Fruit fly (Drosophila melanogaster) whole organism, adult: Measurements from ENCODE around the gene Iru.

Experiments
- CG11617 ChIP-seq: fragments of 200-800 bp; sonication (Bioruptor generic); optimal IDR thresholded peaks from 2 replicates; lab custom pipeline; 2017; ENCODE audit warnings: mild to moderate bottlenecking, missing biosample characterization, missing genetic modification reagents, missing genetic modification characterization
- CG12768 ChIP-seq: fragments of 200-800 bp; sonication (Bioruptor generic); optimal IDR thresholded peaks from 2 replicates; lab custom pipeline; 2017; ENCODE audit warnings: missing biosample characterization, missing genetic modification characterization, mild to moderate bottlenecking, moderate library complexity, missing genetic modification reagents
- CG14711 ChIP-seq: fragments of 200-800 bp; sonication (Bioruptor generic); optimal IDR thresholded peaks from 2 replicates; lab custom pipeline; 2018; ENCODE audit warnings: missing biosample characterization, mild to moderate bottlenecking, missing genetic modification characterization, moderate library complexity
- CG1620 ChIP-seq: fragments of 200-800 bp; sonication (Bioruptor generic); optimal IDR thresholded peaks from 2 replicates; lab custom pipeline; 2016; ENCODE audit warnings: missing biosample characterization, missing genetic modification characterization
- CG33017 ChIP-seq: fragments of 200-800 bp; sonication (Bioruptor generic); optimal IDR thresholded peaks from 2 replicates; lab custom pipeline; 2018; ENCODE audit warnings: missing biosample characterization, mild to moderate bottlenecking, missing genetic modification characterization, moderate library complexity
- CG5204 ChIP-seq: fragments of 200-800 bp; sonication (Bioruptor generic); optimal IDR thresholded peaks from 2 replicates; lab custom pipeline; 2016; ENCODE audit warnings: missing biosample characterization, missing genetic modification characterization
- CG7045 ChIP-seq: fragments of 200-800 bp; sonication (Bioruptor generic); optimal IDR thresholded peaks from 2 replicates; lab custom pipeline; 2017; ENCODE audit warnings: missing biosample characterization, mild to moderate bottlenecking, missing genetic modification characterization
- CG7101 ChIP-seq: fragments of 200-800 bp; sonication (Bioruptor generic); optimal IDR thresholded peaks from 2 replicates; lab custom pipeline; 2018; ENCODE audit warnings: missing biosample characterization, mild to moderate bottlenecking, missing genetic modification characterization, moderate library complexity
- Clk ChIP-seq: fragments of 200-800 bp; sonication (Bioruptor generic); optimal IDR thresholded peaks from 2 replicates; lab custom pipeline; 2017; ENCODE audit warnings: missing biosample characterization, missing genetic modification characterization
- Crg-1 ChIP-seq: fragments of 200-800 bp; sonication (Bioruptor generic); optimal IDR thresholded peaks from 2 replicates; lab custom pipeline; 2016; ENCODE audit warnings: missing biosample characterization, missing genetic modification characterization
- Hr96 ChIP-seq: fragments of 200-800 bp; sonication (Bioruptor generic); optimal IDR thresholded peaks from 2 replicates; lab custom pipeline; 2016; ENCODE audit warnings: missing biosample characterization, missing genetic modification characterization
- Mnt ChIP-seq: fragments of 200-800 bp; sonication (Bioruptor generic); optimal IDR thresholded peaks from 2 replicates; lab custom pipeline; 2016; ENCODE audit warnings: missing biosample characterization, mild to moderate bottlenecking, missing genetic modification characterization
- bab1 ChIP-seq: fragments of 200-800 bp; sonication (Bioruptor generic); optimal IDR thresholded peaks from 3 replicates; lab custom pipeline; 2019; ENCODE audit warnings: missing biosample characterization, mild to moderate bottlenecking, missing genetic modification characterization, moderate library complexity
- cic ChIP-seq: fragments of 200-800 bp; sonication (Bioruptor generic); optimal IDR thresholded peaks from 2 replicates; lab custom pipeline; 2017; ENCODE audit warnings: missing biosample characterization, mild to moderate bottlenecking, missing genetic modification characterization, moderate library complexity
- cnc ChIP-seq, 2 experiments: fragments of >200 bp; optimal IDR thresholded peaks; 2 replicates each; lab custom pipeline; 2017
- kay ChIP-seq: fragments of 200-800 bp; sonication (Bioruptor generic); peaks from one replicate; lab custom pipeline; 2016; ENCODE audit warnings: missing biosample characterization, missing genetic modification characterization, borderline replicate concordance
- ovo ChIP-seq: fragments of 200-800 bp; sonication (Bioruptor generic); optimal IDR thresholded peaks from 2 replicates; lab custom pipeline; 2016; ENCODE audit warnings: missing biosample characterization, missing genetic modification characterization
- pad ChIP-seq: fragments of 200-800 bp; sonication (Bioruptor generic); optimal IDR thresholded peaks from 3 replicates; lab custom pipeline; 2017; ENCODE audit warnings: missing biosample characterization, missing genetic modification characterization, mild to moderate bottlenecking, moderate library complexity, missing genetic modification reagents
- tj ChIP-seq: fragments of 200-800 bp; sonication (Bioruptor generic); optimal IDR thresholded peaks from 3 replicates; lab custom pipeline; 2017; ENCODE audit warnings: missing biosample characterization, mild to moderate bottlenecking, missing genetic modification characterization, moderate library complexity
- toe ChIP-seq: fragments of 200-800 bp; sonication (Bioruptor generic); optimal IDR thresholded peaks from 2 replicates; lab custom pipeline; 2016; ENCODE audit warnings: missing biosample characterization, missing genetic modification characterization

Gene Iru

DNA sequence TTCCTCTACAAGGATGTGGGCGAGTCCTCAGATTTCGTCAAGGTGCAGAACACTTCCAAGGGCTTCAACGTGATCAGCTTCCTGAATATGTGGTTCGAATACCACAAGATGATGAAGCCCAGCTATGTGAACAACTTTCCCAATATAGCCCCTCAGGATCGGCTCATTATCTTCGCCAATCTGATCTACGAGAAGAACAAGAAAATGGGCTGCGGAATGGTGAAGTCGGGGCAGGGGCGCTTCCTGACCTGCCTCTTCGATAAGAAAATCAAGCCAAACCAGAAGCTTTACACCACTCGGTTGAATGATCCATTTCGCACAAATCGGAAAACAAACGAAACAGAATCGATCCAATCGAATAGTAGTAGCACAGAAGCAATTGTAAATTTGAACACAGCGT is 8.0 kb upstream of the Iru start:
- no peak for TF ChIP-seq CG7101 (tag; lab: Kevin White, UChicago)
- no peak for TF ChIP-seq CG12768 (GFP tag; lab: Kevin White, UChicago)
- no peak for TF ChIP-seq Crg-1
- no peak for TF ChIP-seq Clk (GFP tag; lab: Kevin White, UChicago)
- no peak for TF ChIP-seq pad (GFP tag; lab: Kevin White, UChicago)
- TF ChIP-seq CG11617 (GFP tag; lab: Kevin White, UChicago): no peak
- TF ChIP-seq Mnt (GFP tag; lab: Kevin White, UChicago): no peak
- no peak for TF ChIP-seq CG1620
- TF ChIP-seq bab1 (GFP tag; lab: Kevin White, UChicago): no peak
- TF ChIP-seq toe (GFP tag; lab: Kevin White, UChicago): no peak

DNA sequence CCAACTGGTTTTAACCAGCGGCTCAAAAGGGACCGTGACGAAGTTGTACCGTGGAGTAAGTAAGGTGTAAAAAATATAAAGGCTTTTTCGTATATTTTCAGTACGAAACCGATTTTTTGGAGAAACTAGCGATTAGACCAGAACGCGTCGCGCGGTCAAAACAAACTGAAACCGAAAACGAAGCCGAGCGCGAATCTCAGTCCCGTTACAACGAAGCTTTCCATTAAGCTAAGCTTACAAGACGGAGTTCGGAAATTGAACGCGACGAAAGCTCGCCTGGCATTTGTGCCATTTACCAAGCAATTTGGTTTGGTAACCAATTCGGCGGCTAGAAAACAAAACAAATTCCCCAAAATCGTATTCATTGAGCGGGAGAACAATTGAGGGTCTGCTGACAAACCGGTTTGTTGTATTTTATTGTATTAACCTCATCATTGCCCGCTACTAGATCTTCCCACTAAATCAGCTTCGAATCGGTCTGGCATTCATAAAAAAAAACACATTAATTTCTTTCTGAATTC is 4.5 kb upstream of the Iru start:
- TF ChIP-seq cnc (optimal IDR thresholded peaks at IDR 0.05; lab: Kevin White, UChicago) (no peak), ovo (peak; percentile 56)

DNA sequence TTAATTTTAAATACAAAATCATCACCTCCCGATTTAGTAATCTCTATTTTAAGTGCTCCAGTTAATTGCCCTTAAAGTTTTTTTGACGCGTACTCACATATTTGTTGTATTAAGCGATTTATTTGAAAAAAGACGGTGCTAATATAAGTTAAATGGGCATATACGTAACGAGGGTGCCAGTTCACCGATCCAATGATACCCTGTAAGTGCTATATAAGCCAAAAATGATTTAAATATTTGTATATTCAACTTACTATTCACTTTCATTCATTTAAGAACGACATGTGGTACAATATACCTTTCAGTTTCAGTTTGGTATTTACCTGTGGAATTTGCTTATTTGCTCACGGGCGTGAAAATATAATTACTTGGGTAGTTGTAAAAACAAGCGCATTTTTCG is 3.7 kb upstream of the Iru start:
- peak; percentile 34 for TF ChIP-seq CG7101 (tag; lab: Kevin White, UChicago)
- TF ChIP-seq cic: no peak

DNA sequence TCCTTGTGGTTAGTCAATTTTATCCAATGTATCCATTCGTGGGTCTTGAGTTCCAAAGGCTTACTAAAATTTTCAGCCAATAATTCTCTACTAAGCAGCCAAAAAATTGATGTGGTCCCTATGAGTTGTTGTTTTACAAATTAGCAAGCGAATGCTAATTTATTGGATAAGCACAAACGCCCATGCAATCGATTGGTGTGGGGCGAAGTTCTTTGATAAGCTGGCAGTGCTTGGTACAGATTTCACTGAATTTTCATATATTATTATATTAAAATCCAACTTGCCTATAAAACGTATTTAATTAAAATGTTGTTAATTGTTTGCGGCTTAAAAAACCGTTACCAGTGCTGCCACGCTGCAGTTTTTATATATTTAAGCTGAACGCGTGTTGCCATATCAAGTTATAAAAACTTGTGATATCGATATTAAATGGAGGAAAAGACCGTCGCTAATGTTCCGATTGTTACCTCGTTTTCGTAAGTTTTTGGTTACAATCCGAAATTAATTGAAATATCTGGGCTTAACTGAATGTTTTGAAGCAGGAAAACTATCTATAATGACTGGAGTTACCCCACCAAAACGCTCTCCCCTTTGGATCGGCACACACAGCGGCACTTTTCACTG is 2.5 kb upstream of the Iru start, which contains the start of the genes CG31100 and CG11980:
Gene CG31100, minus strand, starts transcription at position 51 of the 624 bp plus-strand sequence.
Gene CG11980, plus strand, starts transcription at position 418 of the 624 bp plus-strand sequence.
- TF ChIP-seq CG5204 (no peak), bab1 (GFP tag; lab: Kevin White, UChicago) (peak; percentile 34), pad (GFP tag; lab: Kevin White, UChicago) (no peak), CG14711 (tag; lab: Kevin White, UChicago) (no peak), Mnt (GFP tag; lab: Kevin White, UChicago) (peak; percentile 39)

DNA sequence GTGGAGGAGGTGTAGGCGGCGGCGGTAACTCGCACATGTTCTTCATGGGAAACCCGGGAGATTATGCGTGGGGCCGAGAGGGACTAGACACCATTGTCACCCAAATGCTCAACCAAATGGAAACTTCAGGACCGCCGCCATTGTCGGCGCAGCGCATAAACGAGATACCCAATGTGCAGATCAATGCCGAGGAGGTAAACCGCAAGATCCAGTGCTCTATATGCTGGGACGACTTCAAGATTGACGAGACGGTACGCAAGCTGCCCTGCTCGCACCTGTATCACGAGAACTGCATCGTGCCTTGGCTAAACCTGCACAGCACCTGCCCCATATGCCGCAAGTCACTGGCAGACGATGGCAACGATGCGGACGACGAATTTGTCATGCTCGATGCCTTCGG is 1.0 kb downstream of the Iru start:
- TF ChIP-seq ovo: no peak
- no peak for TF ChIP-seq pad (GFP tag; lab: Kevin White, UChicago)
- TF ChIP-seq CG1620: no peak
- no peak for TF ChIP-seq Mnt (GFP tag; lab: Kevin White, UChicago)
- TF ChIP-seq CG7045: no peak
- TF ChIP-seq CG12768 (GFP tag; lab: Kevin White, UChicago): no peak
- TF ChIP-seq kay (GFP tag; lab: Kevin White, UChicago): no peak
- TF ChIP-seq tj: no peak
- TF ChIP-seq CG7101 (tag; lab: Kevin White, UChicago): no peak
- TF ChIP-seq CG5204: no peak
- no peak for TF ChIP-seq Crg-1

DNA sequence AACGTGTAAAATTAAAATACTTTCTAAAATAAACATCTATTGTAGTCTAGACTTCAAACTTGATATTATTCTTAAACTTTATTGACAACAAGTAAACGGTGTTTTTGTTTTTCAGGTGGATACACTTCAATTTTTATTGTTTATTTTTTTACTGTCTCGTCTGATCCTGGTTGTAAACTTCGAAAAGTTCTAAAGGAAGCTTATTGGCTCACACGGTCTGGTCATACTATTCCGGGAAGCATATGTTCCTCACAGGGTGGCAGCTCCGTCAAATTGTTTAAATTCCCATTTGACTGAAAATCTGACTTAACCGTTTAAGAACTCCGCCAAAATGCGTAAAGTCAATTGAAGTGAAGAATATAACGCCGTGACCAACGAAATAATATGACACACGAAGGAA is 1.9 kb downstream of the Iru start, which contains the start of gene CG11983:
Gene CG11983, plus strand, starts transcription at position 120 of the 400 bp plus-strand sequence.
- TF ChIP-seq bab1 (GFP tag; lab: Kevin White, UChicago) (peak; percentile 35), cic (peak; percentile 28), CG11617 (GFP tag; lab: Kevin White, UChicago) (peak; percentile 10), ovo (no peak)

DNA sequence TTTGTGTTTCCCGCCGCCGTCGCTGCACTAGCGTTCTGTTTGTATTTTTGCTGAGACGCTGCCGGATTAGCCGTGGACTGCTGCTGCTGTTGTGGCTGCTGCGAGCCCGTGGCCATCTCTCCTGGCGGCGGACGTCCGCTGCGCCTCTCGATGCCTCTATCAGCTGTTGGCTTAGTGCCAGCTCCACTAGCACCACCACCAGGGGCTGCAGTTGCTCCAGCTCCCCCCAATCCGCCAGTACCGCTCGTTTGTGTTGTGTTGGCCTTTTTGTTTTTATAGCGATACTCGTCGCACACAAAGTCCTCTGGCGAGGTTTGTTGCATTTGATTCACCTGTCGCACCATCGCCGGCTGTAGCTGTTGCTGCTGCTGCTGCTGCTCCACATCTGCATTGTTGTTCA is 4.4 kb downstream of the Iru start:
- TF ChIP-seq cic (no peak), Crg-1 (peak; percentile 27), pad (GFP tag; lab: Kevin White, UChicago) (peak; percentile 53), CG1620 (peak; percentile 34), Mnt (GFP tag; lab: Kevin White, UChicago) (peak; percentile 43), cnc (optimal IDR thresholded peaks at IDR 0.05; lab: Kevin White, UChicago) (no peak), Clk (GFP tag; lab: Kevin White, UChicago) (peak; percentile 29)

DNA sequence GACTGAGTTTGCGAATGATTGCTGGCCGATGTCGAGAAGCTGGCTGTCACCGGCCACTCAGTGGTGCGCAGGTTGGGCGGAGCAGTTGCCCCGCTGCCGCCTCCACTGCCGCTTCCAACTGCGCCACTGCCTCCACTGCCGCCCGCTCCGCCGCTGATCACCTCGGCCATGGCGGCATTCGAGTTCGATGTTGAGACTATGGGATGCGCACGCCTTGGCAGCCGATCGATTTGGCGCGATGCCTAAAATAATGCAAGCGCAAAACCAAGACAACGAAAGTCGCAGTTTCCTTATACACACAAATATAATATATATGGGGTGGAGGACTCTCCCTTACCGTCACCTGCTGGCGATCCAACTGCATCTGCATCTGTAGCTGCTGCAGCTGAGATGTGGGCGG is 5.5 kb downstream of the Iru start:
- TF ChIP-seq pad (GFP tag; lab: Kevin White, UChicago): peak; percentile 71
- TF ChIP-seq bab1 (GFP tag; lab: Kevin White, UChicago): no peak
- peak; percentile 32 for TF ChIP-seq CG12768 (GFP tag; lab: Kevin White, UChicago)
- peak; percentile 20 for TF ChIP-seq CG1620
- no peak for TF ChIP-seq kay (GFP tag; lab: Kevin White, UChicago)
- TF ChIP-seq Clk (GFP tag; lab: Kevin White, UChicago): peak; percentile 36
- peak; percentile 64 for TF ChIP-seq CG11617 (GFP tag; lab: Kevin White, UChicago)
- peak; percentile 42 for TF ChIP-seq cic
- no peak for TF ChIP-seq Hr96 (GFP tag; lab: Kevin White, UChicago)
- peak; percentile 21 for TF ChIP-seq Crg-1
- peak; percentile 73 for TF ChIP-seq Mnt (GFP tag; lab: Kevin White, UChicago)
- TF ChIP-seq CG7101 (tag; lab: Kevin White, UChicago): peak; percentile 52
- peak; percentile 25 for TF ChIP-seq CG33017 (tag; lab: Kevin White, UChicago)
- TF ChIP-seq CG7045: no peak
- TF ChIP-seq cnc (optimal IDR thresholded peaks at IDR 0.05; lab: Kevin White, UChicago): no peak
- peak; percentile 7 for TF ChIP-seq CG14711 (tag; lab: Kevin White, UChicago)
